Worm (Caenorhabditis elegans): ENCODE results near the gene srh-19.
"Not testable (repeated sequence)": the region's sequence is repeated elsewhere in the genome, so short reads cannot be mapped to it uniquely, and the experiment has no call there.

Gene srh-19

DNA sequence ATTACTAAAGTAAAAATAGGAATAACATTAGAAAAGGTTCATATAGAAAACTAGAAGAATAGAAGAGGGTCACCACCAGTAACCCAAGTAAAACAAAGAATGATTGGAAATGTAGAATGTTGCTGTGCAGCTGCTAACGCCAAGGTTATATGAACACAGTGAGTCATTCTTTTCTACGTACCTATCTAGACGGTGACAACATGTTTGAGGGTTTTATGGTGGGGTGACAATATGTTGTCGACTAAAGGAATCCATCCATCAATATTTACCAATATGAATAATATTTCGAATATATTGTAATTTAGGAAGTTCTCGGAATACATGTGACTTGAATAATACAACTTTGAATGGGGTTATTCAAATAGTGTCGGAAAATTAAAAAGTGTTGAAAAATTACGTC lies 11.7 kb upstream of the srh-19 start, which contains the start of gene ZK402.5:
Gene ZK402.5 (minus strand): TSS at position 101 of the 400 bp plus-strand sequence.
- TF ChIP-seq eyg-1 (tag; optimal IDR thresholded peaks at IDR 0.05) (no peak), ceh-30 (tag; optimal IDR thresholded peaks at IDR 0.05) (no peak), dve-1 (tag; optimal IDR thresholded peaks at IDR 0.05) (no peak), unc-3 (GFP tag; conservative IDR thresholded peaks at IDR 0.05) (no peak), unc-3 (tag; optimal IDR thresholded peaks at IDR 0.05) (no peak), nhr-232 (tag; optimal IDR thresholded peaks at IDR 0.05) (no peak), pha-2 (tag; optimal IDR thresholded peaks at IDR 0.05) (no peak), T23F11.4 (GFP tag; optimal IDR thresholded peaks at IDR 0.05) (no peak), unc-86 (tag; optimal IDR thresholded peaks at IDR 0.05) (no peak), ttx-3 (tag; optimal IDR thresholded peaks at IDR 0.05) (no peak), ets-4 (tag; optimal IDR thresholded peaks at IDR 0.05) (no peak), gmeb-2 (tag; optimal IDR thresholded peaks at IDR 0.05) (no peak)

- not testable (repeated sequence) for TF ChIP-seq nhr-11, F13H6.1, C08G9.2 (tag; optimal IDR thresholded peaks at IDR 0.05)
Measured at ce11 chrX:1403444-1403843, 9.5 kb upstream of the srh-19 start, which contains the start of gene ZK402.2. TSS of gene ZK402.2 (plus strand) at chrX:1403744.

ce11 chrX:1403971-1404370 lies 9.0 kb upstream of the srh-19 start, which contains the start of gene ZK402.1:
TSS of gene ZK402.1 (plus strand) at chrX:1404271.
- TF ChIP-seq ama-1 (optimal IDR thresholded peaks at IDR 0.05); hlh-30 (tag; optimal IDR thresholded peaks at IDR 0.05; ENCODE audit: insufficient read depth); Y22D7AL.16 (tag; optimal IDR thresholded peaks at IDR 0.05): not testable (repeated sequence)

DNA sequence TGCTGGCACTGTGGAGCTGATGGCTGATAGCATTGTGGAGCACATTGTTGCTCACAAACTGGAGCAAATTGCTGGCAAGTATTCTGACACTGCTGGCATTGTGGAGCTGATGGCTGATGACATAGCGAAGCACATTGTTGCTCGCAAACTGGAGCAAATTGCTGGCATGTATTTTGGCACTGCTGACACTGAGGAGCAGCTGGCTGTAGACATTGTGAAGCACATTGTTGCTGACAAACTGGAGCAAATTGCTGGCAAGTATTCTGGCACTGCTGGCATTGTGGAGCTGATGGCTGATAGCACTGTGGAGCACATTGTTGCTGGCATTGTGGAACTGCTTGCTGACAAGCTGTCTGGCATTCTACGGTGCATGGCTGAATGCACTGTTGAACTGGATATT lies 3.7 kb upstream of the srh-19 start:
- TF ChIP-seq nfya-1 (tag; optimal IDR thresholded peaks at IDR 0.05) = no peak
- TF ChIP-seq fkh-10 (GFP tag; optimal IDR thresholded peaks at IDR 0.05) = no peak
- no peak for TF ChIP-seq ref-2 (tag; optimal IDR thresholded peaks at IDR 0.05)
- TF ChIP-seq elt-4 (tag; optimal IDR thresholded peaks at IDR 0.05) = no peak
- no peak for TF ChIP-seq ets-4 (tag; optimal IDR thresholded peaks at IDR 0.05)
- no peak for TF ChIP-seq sdc-2 (tag; optimal IDR thresholded peaks at IDR 0.05)
- TF ChIP-seq eyg-1 (tag; optimal IDR thresholded peaks at IDR 0.05) = no peak
- no peak for TF ChIP-seq hlh-8 (tag; optimal IDR thresholded peaks at IDR 0.05)
- TF ChIP-seq hlh-30 (tag; optimal IDR thresholded peaks at IDR 0.05; ENCODE audit: insufficient read depth) = no peak
- no peak for TF ChIP-seq mec-3 (tag; optimal IDR thresholded peaks at IDR 0.05; ENCODE audit: borderline replicate concordance)
- no peak for TF ChIP-seq ttx-3 (tag; optimal IDR thresholded peaks at IDR 0.05)
- TF ChIP-seq ceh-30 (tag; optimal IDR thresholded peaks at IDR 0.05) = no peak
- no peak for TF ChIP-seq ceh-14 (tag; optimal IDR thresholded peaks at IDR 0.05)
- no peak for TF ChIP-seq T23F11.4 (GFP tag; optimal IDR thresholded peaks at IDR 0.05)
- no peak for TF ChIP-seq ama-1 (optimal IDR thresholded peaks at IDR 0.05)
- no peak for TF ChIP-seq rnt-1 (tag; optimal IDR thresholded peaks at IDR 0.05)
- no peak for TF ChIP-seq tbx-2 (tag; optimal IDR thresholded peaks at IDR 0.05)
- no peak for TF ChIP-seq che-1 (tag; optimal IDR thresholded peaks at IDR 0.05)
- no peak for TF ChIP-seq ahr-1 (tag; optimal IDR thresholded peaks at IDR 0.05)

DNA sequence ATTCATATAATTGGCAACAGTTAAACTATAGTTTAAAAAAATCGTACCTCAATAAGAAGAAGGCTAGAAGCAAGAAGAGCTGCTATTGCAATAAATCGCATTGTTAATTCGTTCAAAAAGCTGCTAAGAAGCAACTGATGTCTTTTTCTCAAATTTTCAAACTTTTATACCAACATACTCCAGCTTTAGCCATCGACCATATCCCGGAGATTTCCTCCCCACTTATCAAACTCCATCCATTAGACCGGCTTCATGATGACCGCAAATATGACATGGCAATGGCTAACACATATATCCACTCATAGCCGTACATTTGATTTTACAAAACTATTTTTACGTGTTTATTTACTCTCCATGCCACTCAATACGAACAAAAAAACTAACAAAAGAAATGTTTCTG lies 2.4 kb upstream of the srh-19 start, which contains the start of gene abu-2:
Gene abu-2 (minus strand): TSS at position 101 of the 400 bp plus-strand sequence.
- TF ChIP-seq ceh-6 (GFP tag; optimal IDR thresholded peaks at IDR 0.05) (no peak), pat-9 (tag; optimal IDR thresholded peaks at IDR 0.05) (no peak), pha-2 (tag; optimal IDR thresholded peaks at IDR 0.05) (no peak), C08G9.2 (tag; optimal IDR thresholded peaks at IDR 0.05) (no peak), sox-2 (GFP tag; IDR thresholded peaks at IDR 0.05) (no peak), odd-2 (tag; optimal IDR thresholded peaks at IDR 0.05) (no peak), pros-1 (tag; optimal IDR thresholded peaks at IDR 0.05) (no peak), ceh-24 (tag; optimal IDR thresholded peaks at IDR 0.05) (no peak), madf-2 (tag; optimal IDR thresholded peaks at IDR 0.05) (no peak), ama-1 (optimal IDR thresholded peaks at IDR 0.05) (no peak), unc-55 (GFP tag; optimal IDR thresholded peaks at IDR 0.05) (no peak), rnt-1 (tag; optimal IDR thresholded peaks at IDR 0.05) (no peak), hlh-6 (tag; optimal IDR thresholded peaks at IDR 0.05) (no peak), ceh-18 (tag; optimal IDR thresholded peaks at IDR 0.05) (no peak)
